Worm (Caenorhabditis elegans) whole organism, L1 larva: ENCODE data around the gene F53B3.5.

Experiments
- C16A3.4 ChIP-seq: fragments of 150-350 bp; optimal IDR thresholded peaks from 2 replicates; lab custom pipeline; 2014; ENCODE audit warnings: missing biosample characterization, missing genetic modification characterization
- C34B4.2 ChIP-seq: sonication (generic microtip); optimal IDR thresholded peaks from 2 replicates; lab custom pipeline; 2017; ENCODE audit warnings: mild to moderate bottlenecking, missing genetic modification characterization, missing compliant biosample characterization
- Y116A8C.19 ChIP-seq: sonication (generic microtip); optimal IDR thresholded peaks from 2 replicates; lab custom pipeline; 2016; ENCODE audit warnings: missing compliant biosample characterization, missing genetic modification characterization, borderline replicate concordance
- aha-1 ChIP-seq: fragments of 150-350 bp; optimal IDR thresholded peaks from 2 replicates; lab custom pipeline; 2014; ENCODE audit warnings: missing biosample characterization, missing genetic modification characterization
- alr-1 ChIP-seq: fragments of 200-800 bp; sonication (Bioruptor generic); optimal IDR thresholded peaks from 2 replicates; lab custom pipeline; 2018; ENCODE audit warnings: borderline replicate concordance, mild to moderate bottlenecking, missing genetic modification characterization, missing compliant biosample characterization
- ama-1 ChIP-seq: fragments of 150-350 bp; optimal IDR thresholded peaks from 2 replicates; lab custom pipeline; 2014
- ceh-8 ChIP-seq: fragments of 200-800 bp; sonication (Bioruptor generic); optimal IDR thresholded peaks from 2 replicates; lab custom pipeline; 2018; ENCODE audit warnings: mild to moderate bottlenecking, missing genetic modification characterization, moderate library complexity, missing compliant biosample characterization
- efl-1 ChIP-seq, 4 experiments: fragments of 150-350 bp; optimal IDR thresholded peaks in 3 of 4; peaks in 1 of 4; 1 replicate in 1 of 4; 2 replicates in 3 of 4; lab custom pipeline; 2014; ENCODE audit warnings: missing biosample characterization in 2 of 4, missing genetic modification characterization in 2 of 4, missing genetic modification reagents in 2 of 4
- efl-3 ChIP-seq: fragments of 200-800 bp; sonication (Bioruptor generic); optimal IDR thresholded peaks from 2 replicates; lab custom pipeline; 2018; ENCODE audit warnings: mild to moderate bottlenecking, missing genetic modification characterization, missing compliant biosample characterization
- egl-13 ChIP-seq: sonication (generic microtip); optimal IDR thresholded peaks from 2 replicates; lab custom pipeline; 2016; ENCODE audit warnings: missing genotype, missing genetic modification reagents, missing genetic modification characterization, missing compliant biosample characterization
- egl-27 ChIP-seq, 2 experiments: fragments of 150-350 bp in 1 of 2; sonication (generic microtip); optimal IDR thresholded peaks; 3 replicates each; lab custom pipeline; 2017 to 2018; ENCODE audit warnings: missing biosample characterization in 2 of 2, missing genetic modification characterization in 2 of 2, missing genetic modification reagents in 2 of 2
- elt-3 ChIP-seq, 6 experiments: fragments of 150-350 bp in 1 of 6; sonication (generic microtip); optimal IDR thresholded peaks; 2 replicates each; lab custom pipeline; 2017 to 2018; ENCODE audit warnings: missing biosample characterization in 6 of 6, missing genetic modification characterization in 6 of 6, inconsistent platforms in 1 of 6
- ets-5 ChIP-seq: fragments of 200-800 bp; sonication (Bioruptor generic); IDR thresholded peaks from 2 replicates; pipeline ENCODE4 v1.3.6; 2022; ENCODE audit warnings: missing genetic modification characterization, missing compliant biosample characterization
- fkh-10 ChIP-seq: sonication (generic microtip); optimal IDR thresholded peaks from 2 replicates; lab custom pipeline; 2017; ENCODE audit warnings: missing biosample characterization, missing genetic modification reagents, missing genetic modification characterization
- fkh-4 ChIP-seq: sonication (generic microtip); optimal IDR thresholded peaks from 2 replicates; lab custom pipeline; 2016; ENCODE audit warnings: missing compliant biosample characterization, missing genetic modification characterization, borderline replicate concordance
- fkh-8 ChIP-seq: sonication (generic microtip); optimal IDR thresholded peaks from 2 replicates; lab custom pipeline; 2016; ENCODE audit warnings: mild to moderate bottlenecking, missing genetic modification characterization, missing compliant biosample characterization
- hlh-17 ChIP-seq: fragments of 200-800 bp; sonication (Bioruptor generic); optimal IDR thresholded peaks from 2 replicates; lab custom pipeline; 2018; ENCODE audit warnings: missing genetic modification characterization, mild to moderate bottlenecking, missing compliant biosample characterization, moderate library complexity, borderline replicate concordance
- irx-1 ChIP-seq: sonication (generic microtip); optimal IDR thresholded peaks from 2 replicates; lab custom pipeline; 2016; ENCODE audit warnings: missing genetic modification characterization, missing compliant biosample characterization
- isw-1 ChIP-seq: fragments of 200-800 bp; sonication (Bioruptor generic); IDR thresholded peaks from 2 replicates; pipeline ENCODE4 v1.3.6; 2022; ENCODE audit warnings: missing genetic modification characterization, missing compliant biosample characterization
- jun-1 ChIP-seq: fragments of 150-350 bp; optimal IDR thresholded peaks from 2 replicates; lab custom pipeline; 2014; ENCODE audit warnings: missing biosample characterization, missing genetic modification reagents, missing genetic modification characterization
- lin-13 ChIP-seq: fragments of 150-350 bp; optimal IDR thresholded peaks from 2 replicates; lab custom pipeline; 2014; ENCODE audit warnings: missing biosample characterization, missing genetic modification reagents, missing genetic modification characterization
- lin-14 ChIP-seq: fragments of 200-800 bp; sonication (Bioruptor generic); optimal IDR thresholded peaks from 2 replicates; lab custom pipeline; 2018; ENCODE audit warnings: mild to moderate bottlenecking, missing genetic modification characterization, moderate library complexity, missing compliant biosample characterization
- lin-15B ChIP-seq: fragments of 150-350 bp; sonication (generic microtip); optimal IDR thresholded peaks from 3 replicates; lab custom pipeline; 2014; ENCODE audit warnings: missing biosample characterization, missing genetic modification characterization
- lin-35 ChIP-seq, 2 experiments: fragments of 150-350 bp; optimal IDR thresholded peaks; 2 replicates each; lab custom pipeline; 2014; ENCODE audit warnings: missing biosample characterization in 2 of 2, missing genetic modification characterization in 2 of 2, missing genetic modification reagents in 2 of 2
- lin-39 ChIP-seq: fragments of 150-350 bp; optimal IDR thresholded peaks from 2 replicates; lab custom pipeline; 2014; ENCODE audit warnings: missing biosample characterization, missing genetic modification reagents, missing genetic modification characterization
- lir-3 ChIP-seq: sonication (generic microtip); optimal IDR thresholded peaks from 2 replicates; lab custom pipeline; 2016; ENCODE audit warnings: mild to moderate bottlenecking, missing genetic modification characterization, moderate library complexity, missing compliant biosample characterization; ENCODE audit not compliant: poor library complexity
- mab-9 ChIP-seq: fragments of 200-800 bp; sonication (Bioruptor generic); IDR thresholded peaks from 2 replicates; pipeline ENCODE4 v1.3.6; 2022; ENCODE audit warnings: missing genetic modification reagents, missing genetic modification characterization, missing compliant biosample characterization
- nhr-12 ChIP-seq: sonication (generic microtip); optimal IDR thresholded peaks from 2 replicates; lab custom pipeline; 2017; ENCODE audit warnings: missing biosample characterization, missing genetic modification characterization
- nhr-20 ChIP-seq: sonication (generic microtip); optimal IDR thresholded peaks from 2 replicates; lab custom pipeline; 2016; ENCODE audit warnings: mild to moderate bottlenecking, missing genetic modification characterization, missing compliant biosample characterization
- nhr-237 ChIP-seq: fragments of 150-350 bp; optimal IDR thresholded peaks from 2 replicates; lab custom pipeline; 2014; ENCODE audit warnings: missing biosample characterization, missing genetic modification characterization
- nhr-71 ChIP-seq: sonication (generic microtip); optimal IDR thresholded peaks from 2 replicates; lab custom pipeline; 2016; ENCODE audit warnings: mild to moderate bottlenecking, missing genetic modification characterization, moderate library complexity, missing compliant biosample characterization
- nhr-76 ChIP-seq: sonication (generic microtip); optimal IDR thresholded peaks from 2 replicates; lab custom pipeline; 2017; ENCODE audit warnings: missing biosample characterization, missing genetic modification characterization
- nhr-85 ChIP-seq: sonication (generic microtip); peaks from one replicate; lab custom pipeline; 2016; ENCODE audit warnings: missing genetic modification characterization, inconsistent platforms, missing compliant biosample characterization
- pag-3 ChIP-seq: sonication (generic microtip); optimal IDR thresholded peaks from 2 replicates; lab custom pipeline; 2017; ENCODE audit warnings: missing genetic modification characterization, mild to moderate bottlenecking, missing compliant biosample characterization, antibody characterized with exemption, borderline replicate concordance; ENCODE audit not compliant: insufficient read depth
- snpc-4 ChIP-seq: fragments of 150-350 bp; optimal IDR thresholded peaks from 2 replicates; lab custom pipeline; 2014; ENCODE audit warnings: missing biosample characterization, missing genetic modification characterization
- snu-23 ChIP-seq: sonication (generic microtip); optimal IDR thresholded peaks from 2 replicates; lab custom pipeline; 2016; ENCODE audit warnings: missing genetic modification characterization, missing compliant biosample characterization
- sptf-1 ChIP-seq: fragments of 150-350 bp; optimal IDR thresholded peaks from 2 replicates; lab custom pipeline; 2014; ENCODE audit warnings: missing biosample characterization, missing genetic modification characterization
- tbx-2 ChIP-seq: sonication (generic microtip); optimal IDR thresholded peaks from 2 replicates; lab custom pipeline; 2016; ENCODE audit warnings: missing genetic modification characterization, missing compliant biosample characterization
- tlp-1 ChIP-seq: fragments of 150-350 bp; optimal IDR thresholded peaks from 2 replicates; lab custom pipeline; 2014; ENCODE audit warnings: missing biosample characterization, missing genetic modification characterization
- unc-98 ChIP-seq: fragments of 200-800 bp; sonication (Bioruptor generic); IDR thresholded peaks from 2 replicates; pipeline ENCODE4 v1.3.6; 2022; ENCODE audit warnings: missing genetic modification characterization, missing compliant biosample characterization
- xbp-1 ChIP-seq: sonication (generic microtip); optimal IDR thresholded peaks from 2 replicates; lab custom pipeline; 2016; ENCODE audit warnings: missing genetic modification characterization, missing compliant biosample characterization
- zip-4 ChIP-seq: fragments of 200-800 bp; sonication (Bioruptor generic); optimal IDR thresholded peaks from 2 replicates; lab custom pipeline; 2018; ENCODE audit warnings: mild to moderate bottlenecking, missing genetic modification characterization, moderate library complexity, missing compliant biosample characterization
- ztf-11 ChIP-seq, 2 experiments: sonication (generic microtip); optimal IDR thresholded peaks; 2 replicates each; lab custom pipeline; 2016 to 2017; ENCODE audit warnings: missing genetic modification characterization in 2 of 2, missing biosample characterization in 1 of 2, missing compliant biosample characterization in 1 of 2

The F53B3.5 gene

DNA sequence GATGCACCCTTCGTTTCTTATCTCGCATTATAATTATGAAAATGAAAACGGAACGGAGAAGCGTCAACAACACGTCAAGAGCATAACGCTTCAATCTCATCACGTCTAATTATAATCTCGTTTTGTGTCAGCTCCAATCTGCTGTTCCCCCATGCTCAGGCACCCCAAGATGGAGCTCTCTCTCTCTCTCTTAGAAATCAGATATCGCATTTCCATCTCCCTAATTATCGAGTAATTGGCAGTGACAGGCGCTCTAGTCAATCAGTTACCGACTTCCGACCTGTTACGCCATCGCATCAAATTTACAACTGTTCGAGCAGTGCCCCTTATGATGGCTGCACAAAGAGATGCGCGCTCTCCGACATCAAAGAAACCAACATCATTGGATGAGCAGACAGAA, 41.1 kb upstream of the F53B3.5 start:
- TF ChIP-seq jun-1 (tag; lab: Kevin White, UChicago) (no peak), efl-3 (no peak), hlh-17 (GFP tag; lab: Kevin White, UChicago) (no peak), tbx-2 (tag; lab: Kevin White, UChicago) (no peak), lir-3 (tag; lab: Kevin White, UChicago) (no peak), isw-1 (GFP tag; lab: Robert Waterston, UW) (no peak), fkh-4 (tag; lab: Kevin White, UChicago) (no peak), C16A3.4 (tag; lab: Kevin White, UChicago) (no peak), egl-27 (tag; optimal IDR thresholded peaks at IDR 0.05; lab: Kevin White, UChicago) (no peak), fkh-10 (GFP tag; lab: Kevin White, UChicago) (no peak), fkh-8 (tag; lab: Kevin White, UChicago) (no peak), ets-5 (GFP tag; lab: Robert Waterston, UW) (no peak), nhr-76 (no peak), unc-98 (GFP tag; lab: Robert Waterston, UW) (no peak), pag-3 (no peak), zip-4 (GFP tag; lab: Kevin White, UChicago) (no peak), Y116A8C.19 (tag; lab: Kevin White, UChicago) (no peak), irx-1 (tag; lab: Kevin White, UChicago) (no peak)

DNA sequence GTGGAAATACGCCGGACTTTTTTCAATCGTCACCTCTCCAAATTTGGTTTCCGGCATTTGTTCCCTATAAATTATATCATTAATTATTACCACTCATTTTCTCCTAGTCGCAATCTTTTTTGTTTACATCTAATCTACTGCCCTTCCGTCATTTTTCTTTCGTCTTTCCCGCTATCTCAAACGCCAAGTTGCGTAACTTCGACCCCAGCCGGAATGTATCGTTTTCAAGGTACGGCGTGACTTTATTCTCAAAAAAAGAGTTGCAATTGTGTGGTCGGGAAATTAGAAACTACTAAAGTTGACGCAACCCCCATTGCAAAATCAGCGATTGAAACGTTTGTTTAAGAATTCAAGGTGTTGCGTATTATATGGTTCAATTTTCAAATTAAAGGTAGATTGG, 40.1 kb upstream of the F53B3.5 start:
- TF ChIP-seq fkh-4 (tag; lab: Kevin White, UChicago) (no peak), ama-1 (no peak), ztf-11 (tag; optimal IDR thresholded peaks at IDR 0.05; lab: Kevin White, UChicago) (no peak), egl-13 (tag; lab: Kevin White, UChicago) (no peak)

DNA sequence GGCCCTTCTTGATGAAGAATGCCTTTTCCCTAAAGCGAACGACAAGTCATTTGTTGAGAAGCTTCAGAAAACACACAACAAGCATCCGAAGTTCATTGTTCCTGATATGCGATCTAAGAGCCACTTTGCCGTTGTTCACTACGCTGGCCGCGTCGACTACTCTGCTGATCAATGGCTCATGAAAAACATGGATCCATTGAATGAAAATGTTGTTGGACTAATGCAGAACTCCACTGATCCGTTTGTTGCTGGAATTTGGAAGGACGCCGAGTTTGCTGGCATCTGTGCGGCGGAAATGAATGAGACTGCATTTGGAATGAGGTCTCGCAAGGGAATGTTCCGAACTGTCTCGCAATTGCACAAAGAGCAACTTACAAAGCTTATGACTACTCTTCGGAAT, 33.3 kb upstream of the F53B3.5 start:
- no peak for TF ChIP-seq efl-1 (optimal IDR thresholded peaks at IDR 0.05; lab: Kevin White, UChicago)
- TF ChIP-seq efl-1 (GFP tag; optimal IDR thresholded peaks at IDR 0.05 in 1 of 2; lab: Kevin White, UChicago): peak in 1 of 2 experiments; percentile 58
- TF ChIP-seq egl-13 (tag; lab: Kevin White, UChicago): no peak
- no peak for TF ChIP-seq jun-1 (tag; lab: Kevin White, UChicago)
- no peak for TF ChIP-seq C16A3.4 (tag; lab: Kevin White, UChicago)
- TF ChIP-seq mab-9 (GFP tag; lab: Robert Waterston, UW): no peak
- TF ChIP-seq nhr-20: no peak

DNA sequence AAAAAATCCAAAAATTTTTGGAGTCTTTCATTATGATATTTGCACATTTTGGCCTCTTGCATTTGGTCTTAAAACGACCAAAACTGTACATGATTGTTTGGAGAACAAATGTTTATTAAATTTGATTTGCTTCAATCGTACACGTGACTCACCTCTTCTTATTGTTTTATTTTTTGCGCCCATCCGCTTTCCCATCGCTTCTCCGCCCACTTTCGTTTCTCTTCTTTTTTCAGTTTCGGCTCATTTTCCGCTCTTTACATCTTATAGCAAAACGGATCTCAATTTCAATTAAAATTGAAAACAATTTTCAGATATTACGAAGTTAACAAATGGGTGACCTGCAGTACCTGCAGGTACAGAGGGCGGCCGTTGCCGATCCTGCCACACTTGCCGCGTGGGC, 29.8 kb upstream of the F53B3.5 start, which contains the start of gene nmy-1:
TSS of gene nmy-1 (plus strand) at position 301 of the 400 bp plus-strand sequence.
- TF ChIP-seq C16A3.4 (tag; lab: Kevin White, UChicago): no peak

DNA sequence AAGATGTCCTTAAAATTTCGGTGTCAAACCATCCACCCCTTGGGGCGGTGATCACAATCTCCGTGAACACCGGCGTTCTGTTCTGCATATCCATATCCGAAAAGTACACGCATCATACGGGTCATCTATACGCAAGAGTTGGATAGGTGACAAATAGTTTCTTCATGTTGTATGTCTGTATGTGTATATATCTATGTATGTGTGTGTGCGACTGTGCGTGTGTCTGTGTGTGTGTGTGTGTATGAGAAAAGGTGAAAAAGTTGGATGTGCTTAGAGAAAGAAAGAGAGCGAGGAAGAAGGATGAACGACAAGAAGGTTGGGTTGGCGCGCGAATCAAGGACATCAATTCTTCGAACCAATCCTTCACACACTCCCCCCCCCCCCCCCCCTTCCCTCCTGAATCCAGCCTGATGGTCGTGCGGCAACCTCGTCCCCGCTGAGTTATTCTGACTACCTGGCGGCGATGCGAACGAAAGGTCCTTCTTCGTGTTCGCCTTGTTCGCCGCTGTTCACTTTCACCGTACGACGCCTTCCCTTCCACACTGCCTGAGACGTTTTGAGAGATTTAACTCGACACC, 28.0 kb upstream of the F53B3.5 start:
- TF ChIP-seq aha-1 (no peak), tlp-1 (no peak), mab-9 (GFP tag; lab: Robert Waterston, UW) (no peak), xbp-1 (tag; lab: Kevin White, UChicago) (no peak), snu-23 (peak; percentile 49), lin-14 (GFP tag; lab: Kevin White, UChicago) (peak; percentile 81), nhr-237 (tag; lab: Kevin White, UChicago) (no peak), nhr-85 (tag; lab: Kevin White, UChicago) (peak; percentile 87), elt-3 (tag; optimal IDR thresholded peaks at IDR 0.05; lab: Kevin White, UChicago) (peak in 2 of 6 experiments; percentile 8 to 54), nhr-71 (tag; lab: Kevin White, UChicago) (peak; percentile 19), lin-13 (no peak), snpc-4 (tag; lab: Kevin White, UChicago) (no peak), tbx-2 (tag; lab: Kevin White, UChicago) (no peak), lin-15B (tag; lab: Kevin White, UChicago) (no peak), alr-1 (no peak), nhr-20 (peak; percentile 8), unc-98 (GFP tag; lab: Robert Waterston, UW) (no peak), lir-3 (tag; lab: Kevin White, UChicago) (no peak), lin-39 (tag; lab: Kevin White, UChicago) (no peak), sptf-1 (tag; lab: Kevin White, UChicago) (no peak), ceh-8 (GFP tag; lab: Kevin White, UChicago) (no peak), nhr-12 (tag; lab: Kevin White, UChicago) (no peak), C34B4.2 (no peak), lin-35 (GFP tag; optimal IDR thresholded peaks at IDR 0.05; lab: Kevin White, UChicago) (no peak)
